Worm (Caenorhabditis elegans): ENCODE measurements around the gene Y37A1A.4.

The Y37A1A.4 gene

ce11 chrIV:13984041-13984440, 49.9 kb downstream of the Y37A1A.4 start, which contains the start of gene tor-2:
Gene tor-2, minus strand, starts transcription at chrIV:13984141.
- TF ChIP-seq ceh-8 (GFP tag; optimal IDR thresholded peaks at IDR 0.05) = no peak
- no peak for TF ChIP-seq zag-1 (tag; optimal IDR thresholded peaks at IDR 0.05)
- TF ChIP-seq lin-39 (tag; optimal IDR thresholded peaks at IDR 0.05) = no peak
- no peak for TF ChIP-seq unc-130 (tag; optimal IDR thresholded peaks at IDR 0.05)
- no peak for TF ChIP-seq sptf-1 (tag; optimal IDR thresholded peaks at IDR 0.05)
- no peak for TF ChIP-seq ztf-11 (tag; optimal IDR thresholded peaks at IDR 0.05)
- no peak for TF ChIP-seq ceh-63 (GFP tag; optimal IDR thresholded peaks at IDR 0.05)
- TF ChIP-seq C34B4.2 (tag; optimal IDR thresholded peaks at IDR 0.05) = no peak
- no peak for TF ChIP-seq hpl-2 (GFP tag; optimal IDR thresholded peaks at IDR 0.05)
- no peak for TF ChIP-seq nhr-47 (tag; optimal IDR thresholded peaks at IDR 0.05)
- no peak for TF ChIP-seq jun-1 (tag; optimal IDR thresholded peaks at IDR 0.05)
- TF ChIP-seq lin-35 (GFP tag; optimal IDR thresholded peaks at IDR 0.05) = no peak
- no peak for TF ChIP-seq elt-2 (tag; optimal IDR thresholded peaks at IDR 0.05)

DNA sequence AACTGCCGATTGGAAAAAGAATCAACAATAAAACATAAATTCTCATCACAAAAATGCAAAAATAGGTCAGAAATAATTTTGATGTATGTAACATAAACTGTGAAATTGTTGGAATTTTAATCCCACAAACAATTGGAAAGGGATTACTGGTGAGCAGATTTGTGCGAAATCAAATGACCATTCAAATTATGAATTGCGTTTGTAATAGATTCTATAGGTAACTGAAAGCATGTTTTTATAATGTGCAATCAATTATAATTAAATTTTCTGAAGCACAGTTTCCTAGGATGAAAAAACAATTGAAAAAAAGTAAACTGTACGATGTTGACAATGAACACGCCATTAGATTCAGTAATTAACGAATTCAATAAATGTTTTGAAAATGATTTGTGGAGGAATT, 51.5 kb downstream of the Y37A1A.4 start, which contains the start of gene tor-1:
tor-1 (minus strand) TSS at position 101 of the 400 bp plus-strand sequence.
- TF ChIP-seq egl-27 (tag; optimal IDR thresholded peaks at IDR 0.05) = no peak
- no peak for TF ChIP-seq lin-35 (GFP tag; optimal IDR thresholded peaks at IDR 0.05)
- no peak for TF ChIP-seq xbp-1 (tag; optimal IDR thresholded peaks at IDR 0.05)
- TF ChIP-seq jun-1 (tag; optimal IDR thresholded peaks at IDR 0.05) = no peak
- no peak for TF ChIP-seq ces-1 (GFP tag; optimal IDR thresholded peaks at IDR 0.05)
- no peak for TF ChIP-seq blmp-1 (tag; optimal IDR thresholded peaks at IDR 0.05)
- no peak for TF ChIP-seq mdl-1 (tag; optimal IDR thresholded peaks at IDR 0.05)
- no peak for TF ChIP-seq nhr-20 (tag; optimal IDR thresholded peaks at IDR 0.05)
- no peak for TF ChIP-seq lin-39 (tag; optimal IDR thresholded peaks at IDR 0.05)
- TF ChIP-seq ztf-4 (tag; optimal IDR thresholded peaks at IDR 0.05) = no peak
- TF ChIP-seq C04F5.9 (tag; optimal IDR thresholded peaks at IDR 0.05) = no peak
- no peak for TF ChIP-seq aly-2 (tag; optimal IDR thresholded peaks at IDR 0.05)
- no peak for TF ChIP-seq nhr-19 (GFP tag; conservative IDR thresholded peaks at IDR 0.05)
- TF ChIP-seq nhr-77 (tag; optimal IDR thresholded peaks at IDR 0.05) = no peak

ce11 chrIV:13988781-13989180, 54.6 kb downstream of the Y37A1A.4 start, which contains the start of gene egl-23:
Gene egl-23, plus strand, starts transcription at chrIV:13989081.
- TF ChIP-seq fkh-4 (tag; optimal IDR thresholded peaks at IDR 0.05; ENCODE audit: borderline replicate concordance) (peak; percentile 20), efl-1 (optimal IDR thresholded peaks at IDR 0.05) (no peak), efl-1 (GFP tag; optimal IDR thresholded peaks at IDR 0.05 in 1 of 2) (no peak), elt-2 (tag; optimal IDR thresholded peaks at IDR 0.05) (no peak), fkh-8 (tag; optimal IDR thresholded peaks at IDR 0.05) (peak; percentile 0), dsc-1 (tag; optimal IDR thresholded peaks at IDR 0.05) (peak; percentile 79)

DNA sequence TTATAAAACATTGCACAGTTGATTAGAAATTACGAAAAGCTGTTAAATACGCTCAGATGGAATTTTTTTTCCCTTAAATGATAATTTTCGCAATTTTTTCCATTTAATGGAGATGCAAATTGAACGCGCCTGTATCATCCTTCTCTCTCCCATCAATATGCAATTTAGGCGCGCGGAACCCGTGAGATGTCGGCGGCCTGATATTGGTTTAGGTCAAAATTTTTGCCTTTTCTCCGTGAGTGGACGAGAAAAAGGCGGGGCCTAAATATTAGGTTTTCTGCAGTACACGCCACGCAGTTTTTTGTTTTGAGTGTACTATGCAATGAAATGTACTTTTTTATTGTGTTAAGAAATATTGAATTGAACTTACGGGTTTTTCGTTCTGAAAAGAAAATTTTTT, 55.7 kb downstream of the Y37A1A.4 start:
- no peak for TF ChIP-seq efl-1 (optimal IDR thresholded peaks at IDR 0.05)
- TF ChIP-seq efl-1 (GFP tag; optimal IDR thresholded peaks at IDR 0.05 in 1 of 2) = peak in 1 of 2 experiments; percentile 40
- peak; percentile 4 for TF ChIP-seq nhr-90 (tag; optimal IDR thresholded peaks at IDR 0.05; ENCODE audit: poor library complexity)
- TF ChIP-seq snpc-4 (tag; optimal IDR thresholded peaks at IDR 0.05) = peak; percentile 82
- TF ChIP-seq hlh-4 (tag; optimal IDR thresholded peaks at IDR 0.05) = no peak

DNA sequence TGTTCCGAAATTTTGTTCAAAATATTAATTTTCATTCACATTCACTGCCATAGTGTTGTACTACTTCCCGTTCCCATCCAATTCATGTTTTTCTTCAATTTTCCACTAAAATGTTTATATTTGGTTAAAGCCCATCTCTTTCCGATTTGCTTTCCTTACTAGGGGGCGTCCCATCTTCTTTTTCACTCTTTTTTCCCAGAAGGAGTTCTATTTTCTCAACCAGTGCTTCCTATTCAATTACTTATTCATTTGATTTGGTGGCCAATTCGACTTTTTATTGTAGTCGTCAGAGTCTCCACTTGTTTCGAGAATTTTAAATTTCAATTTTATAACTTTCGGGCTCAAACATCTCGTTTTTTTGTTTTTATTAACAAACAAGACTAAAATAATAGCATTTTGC, 67.6 kb downstream of the Y37A1A.4 start:
- no peak for TF ChIP-seq efl-1 (optimal IDR thresholded peaks at IDR 0.05)
- peak in 1 of 2 experiments; percentile 22 for TF ChIP-seq efl-1 (GFP tag; optimal IDR thresholded peaks at IDR 0.05 in 1 of 2)
- TF ChIP-seq fkh-10 (GFP tag; optimal IDR thresholded peaks at IDR 0.05) = peak; percentile 92
- no peak for TF ChIP-seq nhr-47 (tag; optimal IDR thresholded peaks at IDR 0.05)
- TF ChIP-seq aly-2 (tag; optimal IDR thresholded peaks at IDR 0.05) = no peak
- no peak for TF ChIP-seq nhr-28 (tag; optimal IDR thresholded peaks at IDR 0.05)

All from whole organism, L1 larva.